Worm (Caenorhabditis elegans) whole organism, L3 larva: ENCODE data around the gene K08B5.2.

Experiments used
- R02D3.7 ChIP-seq: fragments of 150-350 bp; optimal IDR thresholded peaks from 2 replicates; lab custom pipeline; 2014; ENCODE audit warnings: missing biosample characterization, missing genetic modification characterization
- ZK546.5 ChIP-seq: sonication (generic microtip); optimal IDR thresholded peaks from 2 replicates; lab custom pipeline; 2017; ENCODE audit warnings: missing biosample characterization, missing genetic modification characterization
- ceh-16 ChIP-seq: sonication (generic microtip); optimal IDR thresholded peaks from 2 replicates; lab custom pipeline; 2017; ENCODE audit warnings: missing biosample characterization, missing genetic modification characterization
- ceh-82 ChIP-seq: fragments of 150-350 bp; optimal IDR thresholded peaks from 2 replicates; lab custom pipeline; 2014; ENCODE audit warnings: missing biosample characterization, missing genetic modification characterization
- ceh-9 ChIP-seq: sonication (generic microtip); optimal IDR thresholded peaks from 2 replicates; lab custom pipeline; 2018; ENCODE audit warnings: missing biosample characterization, missing genetic modification characterization
- egl-27 ChIP-seq: sonication (generic microtip); optimal IDR thresholded peaks from 4 replicates; lab custom pipeline; 2017; ENCODE audit warnings: missing biosample characterization, missing genetic modification reagents, missing genetic modification characterization
- egl-5 ChIP-seq: fragments of 150-350 bp; optimal IDR thresholded peaks from 2 replicates; lab custom pipeline; 2017; ENCODE audit warnings: missing biosample characterization, missing genetic modification reagents, missing genetic modification characterization, inconsistent platforms
- elt-2 ChIP-seq: sonication (generic microtip); optimal IDR thresholded peaks from 2 replicates; lab custom pipeline; 2016; ENCODE audit warnings: missing genetic modification reagents, mild to moderate bottlenecking, missing genetic modification characterization, missing compliant biosample characterization
- elt-3 ChIP-seq, 3 experiments: fragments of 150-350 bp in 1 of 3; sonication (generic microtip) in 2 of 3; optimal IDR thresholded peaks; 2 replicates in 2 of 3; 4 replicates in 1 of 3; lab custom pipeline; 2014 to 2017; ENCODE audit warnings: missing biosample characterization in 3 of 3, missing genetic modification characterization in 3 of 3
- eor-1 ChIP-seq, 2 experiments: fragments of 150-350 bp; optimal IDR thresholded peaks; 2 replicates each; lab custom pipeline; 2014 to 2018; ENCODE audit warnings: missing biosample characterization in 2 of 2, missing genetic modification characterization in 2 of 2
- fkh-10 ChIP-seq: sonication (generic microtip); optimal IDR thresholded peaks from 2 replicates; lab custom pipeline; 2017; ENCODE audit warnings: missing biosample characterization, missing genetic modification reagents, missing genetic modification characterization
- fkh-2 ChIP-seq: fragments of 150-350 bp; optimal IDR thresholded peaks from 2 replicates; lab custom pipeline; 2014; ENCODE audit warnings: missing biosample characterization, missing genetic modification reagents, missing genetic modification characterization
- hmg-11 ChIP-seq: sonication (generic microtip); optimal IDR thresholded peaks from 2 replicates; lab custom pipeline; 2016; ENCODE audit warnings: missing genetic modification characterization, missing compliant biosample characterization
- lin-15B ChIP-seq: fragments of 150-350 bp; optimal IDR thresholded peaks from 2 replicates; lab custom pipeline; 2014; ENCODE audit warnings: missing biosample characterization, missing genetic modification characterization
- lin-39 ChIP-seq: fragments of 150-350 bp; optimal IDR thresholded peaks from 2 replicates; lab custom pipeline; 2018; ENCODE audit warnings: missing biosample characterization, missing genetic modification reagents, missing genetic modification characterization
- lsy-12 ChIP-seq: sonication (generic microtip); optimal IDR thresholded peaks from 2 replicates; lab custom pipeline; 2016; ENCODE audit warnings: mild to moderate bottlenecking, missing genetic modification characterization, missing compliant biosample characterization
- mml-1 ChIP-seq: fragments of 150-350 bp; sonication (generic microtip); optimal IDR thresholded peaks from 3 replicates; lab custom pipeline; 2014; ENCODE audit warnings: missing biosample characterization, missing genetic modification characterization
- nfya-1 ChIP-seq: sonication (generic microtip); optimal IDR thresholded peaks from 2 replicates; lab custom pipeline; 2017; ENCODE audit warnings: missing genetic modification characterization, mild to moderate bottlenecking, missing compliant biosample characterization, antibody characterized with exemption, moderate library complexity; ENCODE audit not compliant: insufficient read depth
- nhr-11 ChIP-seq: fragments of 150-350 bp; optimal IDR thresholded peaks from 2 replicates; lab custom pipeline; 2014; ENCODE audit warnings: missing biosample characterization, missing genetic modification characterization
- nhr-12 ChIP-seq: fragments of 150-350 bp; optimal IDR thresholded peaks from 2 replicates; lab custom pipeline; 2014; ENCODE audit warnings: missing biosample characterization, missing genetic modification characterization
- nhr-23 ChIP-seq: fragments of 150-350 bp; optimal IDR thresholded peaks from 2 replicates; lab custom pipeline; 2014; ENCODE audit warnings: missing biosample characterization, missing genetic modification reagents, missing genetic modification characterization
- nhr-237 ChIP-seq: fragments of 150-350 bp; optimal IDR thresholded peaks from 2 replicates; lab custom pipeline; 2014; ENCODE audit warnings: missing biosample characterization, missing genetic modification characterization
- nhr-25 ChIP-seq: sonication (generic microtip); optimal IDR thresholded peaks from 2 replicates; lab custom pipeline; 2017; ENCODE audit warnings: missing biosample characterization, missing genetic modification characterization
- nhr-43 ChIP-seq: sonication (generic microtip); optimal IDR thresholded peaks from 2 replicates; lab custom pipeline; 2016; ENCODE audit warnings: mild to moderate bottlenecking, missing genetic modification characterization, missing compliant biosample characterization; ENCODE audit not compliant: poor library complexity, severe bottlenecking
- nhr-77 ChIP-seq: fragments of 150-350 bp; optimal IDR thresholded peaks from 2 replicates; lab custom pipeline; 2014; ENCODE audit warnings: missing biosample characterization, missing genetic modification characterization
- pha-4 ChIP-seq: fragments of 150-350 bp; optimal IDR thresholded peaks from 2 replicates; lab custom pipeline; 2014; ENCODE audit warnings: missing biosample characterization, missing genetic modification reagents, missing genetic modification characterization
- pqm-1 ChIP-seq: fragments of 150-350 bp; optimal IDR thresholded peaks from 2 replicates; lab custom pipeline; 2017; ENCODE audit warnings: missing biosample characterization, missing genetic modification characterization, inconsistent platforms
- sea-2 ChIP-seq: fragments of 150-350 bp; sonication (generic microtip); optimal IDR thresholded peaks from 4 replicates; lab custom pipeline; 2014; ENCODE audit warnings: missing biosample characterization, missing genetic modification reagents, missing genetic modification characterization
- skn-1 ChIP-seq: fragments of 150-350 bp; optimal IDR thresholded peaks from 2 replicates; lab custom pipeline; 2014; ENCODE audit warnings: missing biosample characterization, missing genetic modification characterization
- snpc-4 ChIP-seq: fragments of 150-350 bp; optimal IDR thresholded peaks from 2 replicates; lab custom pipeline; 2014; ENCODE audit warnings: missing biosample characterization, missing genetic modification characterization
- tbx-2 ChIP-seq: sonication (generic microtip); optimal IDR thresholded peaks from 2 replicates; lab custom pipeline; 2016; ENCODE audit warnings: mild to moderate bottlenecking, missing genetic modification characterization, missing compliant biosample characterization
- unc-62 ChIP-seq: fragments of 150-350 bp; sonication (generic microtip); optimal IDR thresholded peaks from 4 replicates; lab custom pipeline; 2014; ENCODE audit warnings: missing biosample characterization, missing genetic modification reagents, missing genetic modification characterization
- zag-1 ChIP-seq: fragments of 150-350 bp; optimal IDR thresholded peaks from 2 replicates; lab custom pipeline; 2014; ENCODE audit warnings: missing biosample characterization, missing genetic modification characterization
- ztf-4 ChIP-seq: fragments of 150-350 bp; optimal IDR thresholded peaks from 2 replicates; lab custom pipeline; 2014; ENCODE audit warnings: missing biosample characterization, missing genetic modification characterization

Gene K08B5.2

ce11 chrX:16594931-16595330 lies 41.2 kb upstream of the K08B5.2 start, which contains the start of gene cdh-9:
cdh-9 (plus strand) TSS chrX:16595231.
- TF ChIP-seq ceh-9 = no peak
- TF ChIP-seq egl-27 (tag; lab: Kevin White, UChicago) = no peak
- no peak for TF ChIP-seq nhr-11 (tag; lab: Kevin White, UChicago)
- TF ChIP-seq unc-62 = no peak

ce11 chrX:16591533-16591932 lies 37.8 kb upstream of the K08B5.2 start:
- TF ChIP-seq nhr-43 (tag; lab: Kevin White, UChicago) = no peak

- TF ChIP-seq sea-2 (GFP tag; lab: Kevin White, UChicago) (no peak), elt-2 (tag; lab: Kevin White, UChicago) (peak; percentile 38), lin-15B (tag; lab: Kevin White, UChicago) (no peak), nhr-25 (tag; lab: Kevin White, UChicago) (peak; percentile 63), egl-27 (tag; lab: Kevin White, UChicago) (peak; percentile 33), zag-1 (no peak), lin-39 (tag; lab: Kevin White, UChicago) (peak; percentile 80), pqm-1 (peak; percentile 36), nhr-43 (tag; lab: Kevin White, UChicago) (peak; percentile 79), snpc-4 (tag; lab: Kevin White, UChicago) (no peak), hmg-11 (peak; percentile 84), egl-5 (tag; lab: Kevin White, UChicago) (peak; percentile 29), nhr-11 (tag; lab: Kevin White, UChicago) (no peak), skn-1 (tag; lab: Kevin White, UChicago) (peak; percentile 40), R02D3.7 (tag; lab: Kevin White, UChicago) (no peak), nfya-1 (tag; lab: Kevin White, UChicago) (peak; percentile 56), nhr-23 (tag; lab: Kevin White, UChicago) (peak; percentile 47), nhr-77 (no peak), nhr-237 (tag; lab: Kevin White, UChicago) (no peak), lsy-12 (tag; lab: Kevin White, UChicago) (peak; percentile 59), tbx-2 (tag; lab: Kevin White, UChicago) (peak; percentile 73), elt-3 (tag; optimal IDR thresholded peaks at IDR 0.05; lab: Kevin White, UChicago) (no peak), pha-4 (peak; percentile 56), ztf-4 (tag; lab: Kevin White, UChicago) (peak; percentile 38)
Measured at ce11 chrX:16590803-16591202, 37.1 kb upstream of the K08B5.2 start.

DNA sequence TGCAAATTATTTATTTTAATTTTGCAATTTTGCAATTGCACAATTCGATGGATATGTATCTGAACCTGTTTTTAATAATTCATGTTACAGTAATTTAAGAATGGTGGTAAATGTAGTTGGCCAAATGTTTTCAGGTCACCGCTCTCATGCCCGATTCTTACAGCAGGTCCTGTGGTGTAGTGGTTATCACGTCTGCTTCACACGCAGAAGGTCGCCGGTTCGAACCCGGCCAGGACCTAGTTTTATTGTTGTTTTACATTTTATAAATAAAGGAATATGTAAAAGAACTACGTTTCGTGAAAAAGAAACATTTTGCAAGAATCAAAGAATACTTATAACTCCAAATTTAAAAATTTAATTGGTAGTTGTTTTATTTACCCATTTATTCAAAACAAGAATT lies 36.5 kb upstream of the K08B5.2 start:
- TF ChIP-seq eor-1 (tag; optimal IDR thresholded peaks at IDR 0.05; lab: Kevin White, UChicago) (no peak), ztf-4 (tag; lab: Kevin White, UChicago) (no peak), fkh-10 (GFP tag; lab: Kevin White, UChicago) (no peak), ZK546.5 (tag; lab: Kevin White, UChicago) (no peak), lsy-12 (tag; lab: Kevin White, UChicago) (no peak), R02D3.7 (tag; lab: Kevin White, UChicago) (no peak), fkh-2 (tag; lab: Kevin White, UChicago) (no peak), elt-3 (tag; optimal IDR thresholded peaks at IDR 0.05; lab: Kevin White, UChicago) (no peak), ceh-82 (tag; lab: Kevin White, UChicago) (no peak), nhr-25 (tag; lab: Kevin White, UChicago) (no peak), ceh-16 (no peak), unc-62 (no peak), snpc-4 (tag; lab: Kevin White, UChicago) (no peak), ceh-9 (no peak), mml-1 (tag; lab: Kevin White, UChicago) (no peak)

DNA sequence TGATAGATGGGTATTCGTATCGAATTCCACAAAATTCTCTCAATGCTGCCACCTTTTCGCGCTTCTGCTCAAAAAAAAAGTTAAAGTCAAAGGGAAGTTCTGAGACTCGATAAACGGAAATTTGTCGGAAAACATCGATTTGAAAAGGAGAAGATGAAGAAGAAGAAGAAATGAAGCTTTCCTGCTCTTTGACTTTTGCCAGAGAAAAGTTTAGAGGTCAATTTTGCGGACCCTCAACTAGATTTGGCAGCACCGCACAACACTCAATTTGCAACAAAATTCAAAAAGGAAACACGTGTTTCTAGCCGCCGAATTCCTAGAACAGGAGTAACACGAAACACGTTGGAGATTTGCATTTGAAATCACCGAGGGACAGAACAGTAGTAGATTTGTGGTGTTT lies 34.4 kb upstream of the K08B5.2 start:
- TF ChIP-seq nhr-12 (tag; lab: Kevin White, UChicago) (no peak), fkh-10 (GFP tag; lab: Kevin White, UChicago) (peak; percentile 82)
